Worm (Caenorhabditis elegans): ENCODE measurements around the gene dpy-4.

The dpy-4 gene

DNA sequence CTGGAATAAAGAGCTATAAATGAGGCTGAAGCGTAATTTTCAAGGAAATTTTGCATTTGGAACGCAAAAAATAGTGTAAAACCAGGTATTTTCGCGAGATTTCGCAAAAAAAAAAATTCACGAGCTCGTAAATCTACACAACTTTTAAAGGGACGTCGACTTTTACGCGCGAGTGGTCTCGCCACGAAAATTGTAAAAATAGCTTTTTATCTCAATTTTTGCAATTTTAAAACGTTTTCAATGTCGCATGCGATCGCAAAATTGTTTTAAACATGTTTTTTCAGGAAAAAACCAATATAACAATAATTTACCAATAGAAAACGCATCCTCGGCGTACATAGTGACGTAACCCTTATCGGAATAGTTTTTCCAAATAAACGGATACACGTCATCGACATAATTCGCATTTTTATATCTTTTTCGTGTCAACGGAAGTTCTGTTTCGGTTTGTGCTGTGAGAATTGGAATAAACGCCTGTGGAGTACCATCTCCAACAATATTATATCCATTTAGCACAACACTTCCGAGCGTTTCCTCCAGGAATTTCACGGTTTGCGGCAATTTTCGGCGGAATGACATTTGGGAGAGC lies 29.8 kb downstream of the dpy-4 start (continued):
- TF ChIP-seq F52B5.7 (tag; optimal IDR thresholded peaks at IDR 0.05) (no peak), F22D6.2 (tag; optimal IDR thresholded peaks at IDR 0.05) (no peak), hrde-1 (tag; optimal IDR thresholded peaks at IDR 0.05; ENCODE audit: borderline replicate concordance) (peak; percentile 42), ets-4 (GFP tag; optimal IDR thresholded peaks at IDR 0.05) (no peak), ZK185.1 (tag; optimal IDR thresholded peaks at IDR 0.05; ENCODE audit: poor library complexity, severe bottlenecking) (no peak), madf-6 (GFP tag; IDR thresholded peaks at IDR 0.05) (peak; percentile 38; the same call in 1 of the 2 replicates), nhr-90 (tag; optimal IDR thresholded peaks at IDR 0.05) (no peak), attf-5 (GFP tag; optimal IDR thresholded peaks at IDR 0.05) (no peak), mel-28 (tag; optimal IDR thresholded peaks at IDR 0.05; ENCODE audit: borderline replicate concordance) (no peak), hlh-26 (GFP tag; conservative IDR thresholded peaks at IDR 0.05) (no peak), akir-1 (GFP tag; optimal IDR thresholded peaks at IDR 0.05) (no peak), ceh-91 (GFP tag; IDR thresholded peaks at IDR 0.05) (peak; percentile 42; the same call in 1 of the 2 replicates), sdz-38 (tag; optimal IDR thresholded peaks at IDR 0.05) (no peak), snpc-1.1 (tag; optimal IDR thresholded peaks at IDR 0.05; ENCODE audit: insufficient read depth) (peak; percentile 49), Y67H2A.10 (GFP tag; conservative IDR thresholded peaks at IDR 0.05) (no peak), rec-8 (tag; optimal IDR thresholded peaks at IDR 0.05) (no peak), ceh-58 (GFP tag; IDR thresholded peaks at IDR 0.05) (no peak), unc-130 (GFP tag; optimal IDR thresholded peaks at IDR 0.05) (peak; percentile 22), atf-7 (tag; optimal IDR thresholded peaks at IDR 0.05) (no peak), nhr-80 (tag; optimal IDR thresholded peaks at IDR 0.05) (no peak), attf-6 (GFP tag; IDR thresholded peaks at IDR 0.05) (peak; percentile 98)

DNA sequence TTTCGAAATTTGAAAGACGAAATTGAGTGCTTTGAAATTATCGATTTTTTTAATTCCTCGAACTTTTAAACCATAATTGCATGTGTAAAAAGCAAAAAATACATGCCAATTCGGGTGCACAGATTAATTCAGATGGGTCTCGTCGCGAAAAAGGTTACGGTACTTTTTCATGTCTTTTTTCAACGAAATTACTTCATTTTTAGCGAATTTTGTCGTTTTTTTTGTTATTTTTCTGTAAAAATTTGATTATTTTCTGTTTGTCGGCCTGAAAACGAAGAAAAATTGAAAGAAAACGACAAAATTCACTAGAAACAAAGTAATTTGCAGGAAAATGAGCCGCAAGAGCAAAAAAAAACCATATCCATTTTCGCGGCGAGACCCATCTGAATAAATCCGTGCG lies 31.7 kb downstream of the dpy-4 start:
- no peak for TF ChIP-seq bed-2 (GFP tag; IDR thresholded peaks at IDR 0.05)
- peak; percentile 42 for TF ChIP-seq F33H1.4 (GFP tag; IDR thresholded peaks at IDR 0.05)
- no peak for TF ChIP-seq snpc-1.1 (tag; optimal IDR thresholded peaks at IDR 0.05; ENCODE audit: insufficient read depth)
- TF ChIP-seq bed-1 (GFP tag; IDR thresholded peaks at IDR 0.05) = no peak
- TF ChIP-seq B0261.1 (tag; optimal IDR thresholded peaks at IDR 0.05) = no peak
- peak; percentile 57 for TF ChIP-seq snpc-4 (GFP tag; optimal IDR thresholded peaks at IDR 0.05)
- TF ChIP-seq snpc-4 (tag; optimal IDR thresholded peaks at IDR 0.05) = peak in 1 of 4 experiments; percentile 78
- peak; percentile 3 for TF ChIP-seq efl-1 (GFP tag; optimal IDR thresholded peaks at IDR 0.05)

DNA sequence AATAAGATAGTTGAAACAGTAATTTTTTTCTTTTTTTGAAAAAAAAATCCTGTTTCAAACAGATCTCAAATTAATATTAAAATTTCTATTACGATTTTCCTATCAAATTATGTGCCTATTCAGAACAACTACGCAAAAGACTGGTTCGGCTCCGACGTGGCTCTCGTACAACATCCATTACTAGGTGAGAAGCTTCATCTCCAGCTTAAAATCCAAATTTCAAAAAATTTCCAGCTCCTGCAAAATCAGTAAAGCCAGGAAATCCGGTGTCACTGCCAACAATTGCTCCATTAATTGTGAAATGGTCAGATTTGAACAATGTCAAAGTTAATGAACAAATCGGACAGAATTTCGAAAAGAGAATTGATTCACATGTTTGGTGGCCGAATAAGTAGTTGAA lies 32.8 kb downstream of the dpy-4 start:
- TF ChIP-seq unc-62 (GFP tag; optimal IDR thresholded peaks at IDR 0.05) (no peak), ets-4 (GFP tag; optimal IDR thresholded peaks at IDR 0.05) (no peak), madf-6 (GFP tag; IDR thresholded peaks at IDR 0.05) (peak; percentile 30; the same call in 1 of the 2 replicates), K11D2.4 (GFP tag; IDR thresholded peaks at IDR 0.05) (no peak), B0019.2 (GFP tag; conservative IDR thresholded peaks at IDR 0.05) (no peak), lin-40 (tag; optimal IDR thresholded peaks at IDR 0.05) (no peak), F57A8.1 (GFP tag; optimal IDR thresholded peaks at IDR 0.05) (no peak), Y67H2A.10 (GFP tag; conservative IDR thresholded peaks at IDR 0.05) (no peak), cebp-1 (GFP tag; IDR thresholded peaks at IDR 0.05) (no peak), cebp-1 (tag; optimal IDR thresholded peaks at IDR 0.05) (no peak), egl-44 (GFP tag; IDR thresholded peaks at IDR 0.05) (no peak), nhr-80 (tag; optimal IDR thresholded peaks at IDR 0.05) (no peak), aptf-3 (GFP tag; IDR thresholded peaks at IDR 0.05) (0 out of 2 replicates have a peak, but pooled peaks have one; percentile 57), dpff-1 (tag; optimal IDR thresholded peaks at IDR 0.05) (no peak), C06A6.2 (GFP tag; conservative IDR thresholded peaks at IDR 0.05) (no peak), B0336.3 (GFP tag; IDR thresholded peaks at IDR 0.05) (no peak), Y79H2A.3 (GFP tag; conservative IDR thresholded peaks at IDR 0.05) (no peak), him-1 (tag; optimal IDR thresholded peaks at IDR 0.05) (peak; percentile 41), B0261.1 (tag; optimal IDR thresholded peaks at IDR 0.05) (no peak), ztf-26 (tag; optimal IDR thresholded peaks at IDR 0.05) (no peak), F33H1.4 (GFP tag; IDR thresholded peaks at IDR 0.05) (peak; percentile 39), athp-1 (tag; optimal IDR thresholded peaks at IDR 0.05) (peak; percentile 60), let-607 (tag; optimal IDR thresholded peaks at IDR 0.05) (no peak), ZK185.1 (tag; optimal IDR thresholded peaks at IDR 0.05; ENCODE audit: poor library complexity, severe bottlenecking) (no peak)
